Fruit fly (Drosophila melanogaster) whole organism, prepupa: Measurements from ENCODE around the gene Pex7.

Source experiments
- CG10631 ChIP-seq: fragments of 200-800 bp; sonication (Bioruptor generic); optimal IDR thresholded peaks from 2 replicates; lab custom pipeline; 2016; ENCODE audit warnings: missing biosample characterization, missing genetic modification characterization
- CG1621 ChIP-seq: fragments of 200-800 bp; sonication (Bioruptor generic); optimal IDR thresholded peaks from 3 replicates; lab custom pipeline; 2018; ENCODE audit warnings: missing biosample characterization, mild to moderate bottlenecking, missing genetic modification characterization
- CG8319 ChIP-seq: fragments of 200-800 bp; sonication (Bioruptor generic); optimal IDR thresholded peaks from 3 replicates; lab custom pipeline; 2016; ENCODE audit warnings: missing biosample characterization, missing genetic modification characterization
- Hr38 ChIP-seq: sonication (Bioruptor generic); optimal IDR thresholded peaks from 2 replicates; lab custom pipeline; 2016; ENCODE audit warnings: missing biosample characterization, missing genetic modification characterization
- Smox ChIP-seq: fragments of 200-800 bp; sonication (Bioruptor generic); optimal IDR thresholded peaks from 3 replicates; lab custom pipeline; 2016; ENCODE audit warnings: missing biosample characterization, missing genetic modification characterization
- acj6 ChIP-seq: fragments of 200-800 bp; sonication (Bioruptor generic); optimal IDR thresholded peaks from 3 replicates; lab custom pipeline; 2016; ENCODE audit warnings: missing biosample characterization, missing genetic modification characterization
- dac ChIP-seq: fragments of 200-800 bp; sonication (Bioruptor generic); optimal IDR thresholded peaks from 2 replicates; lab custom pipeline; 2017; ENCODE audit warnings: missing biosample characterization, mild to moderate bottlenecking, missing genetic modification characterization
- esn ChIP-seq: fragments of 200-800 bp; sonication (Bioruptor generic); optimal IDR thresholded peaks from 2 replicates; lab custom pipeline; 2016; ENCODE audit warnings: missing biosample characterization, mild to moderate bottlenecking, missing genetic modification characterization, moderate library complexity
- fd59A ChIP-seq: fragments of 200-800 bp; sonication (Bioruptor generic); optimal IDR thresholded peaks from 2 replicates; lab custom pipeline; 2017; ENCODE audit warnings: missing biosample characterization, mild to moderate bottlenecking, missing genetic modification characterization, missing genetic modification reagents
- spab ChIP-seq: fragments of 200-800 bp; sonication (Bioruptor generic); optimal IDR thresholded peaks from 2 replicates; lab custom pipeline; 2017; ENCODE audit warnings: missing biosample characterization, mild to moderate bottlenecking, missing genetic modification characterization, missing genetic modification reagents
- ss ChIP-seq, 2 experiments: fragments of 200-800 bp; sonication (Bioruptor generic); optimal IDR thresholded peaks; 2 replicates in 1 of 2; 3 replicates in 1 of 2; lab custom pipeline; 2017 to 2018; ENCODE audit warnings: mild to moderate bottlenecking in 2 of 2, missing biosample characterization in 2 of 2, missing genetic modification characterization in 2 of 2, moderate library complexity in 1 of 2
- topi ChIP-seq: fragments of 200-800 bp; sonication (Bioruptor generic); optimal IDR thresholded peaks from 3 replicates; lab custom pipeline; 2016; ENCODE audit warnings: missing biosample characterization, missing genetic modification characterization
- vri ChIP-seq: fragments of 200-800 bp; sonication (Bioruptor generic); optimal IDR thresholded peaks from 3 replicates; lab custom pipeline; 2016; ENCODE audit warnings: missing biosample characterization, mild to moderate bottlenecking, missing genetic modification characterization

- TF ChIP-seq esn (GFP tag; lab: Kevin White, UChicago) (no peak), vri (GFP tag; lab: Kevin White, UChicago) (no peak), topi (no peak), CG10631 (GFP tag; lab: Kevin White, UChicago) (no peak), CG1621 (tag; lab: Kevin White, UChicago) (no peak), fd59A (GFP tag; lab: Kevin White, UChicago) (no peak), ss (GFP tag; optimal IDR thresholded peaks at IDR 0.05; lab: Kevin White, UChicago) (no peak), CG8319 (no peak), acj6 (GFP tag; lab: Kevin White, UChicago) (no peak), Hr38 (GFP tag; lab: Kevin White, UChicago) (no peak), dac (GFP tag; lab: Kevin White, UChicago) (no peak), Smox (GFP tag; lab: Kevin White, UChicago) (no peak), spab (GFP tag; lab: Kevin White, UChicago) (no peak)
These were observed 42.7 kb downstream of the Pex7 start for dm6 chr3L:8689675-8690074.
